Worm (Caenorhabditis elegans): ENCODE data around the gene K08H2.2.

K08H2.2 gene

ce11 chrX:13227778-13228177, 7.0 kb downstream of the K08H2.2 start:
- TF ChIP-seq F13C5.2 (tag; optimal IDR thresholded peaks at IDR 0.05) (no peak), tbx-11 (GFP tag; IDR thresholded peaks at IDR 0.05) (no peak), tbx-37 (GFP tag; conservative IDR thresholded peaks at IDR 0.05) (no peak), ama-1 (optimal IDR thresholded peaks at IDR 0.05) (no peak), ceh-13 (GFP tag; optimal IDR thresholded peaks at IDR 0.05) (no peak), tra-4 (tag; optimal IDR thresholded peaks at IDR 0.05) (no peak)

ce11 chrX:13226614-13227096, 8.1 kb downstream of the K08H2.2 start, which contains the start of gene skr-21:
TSS of gene skr-21 (minus strand) at chrX:13226664.
- no peak for TF ChIP-seq B0310.2 (tag; optimal IDR thresholded peaks at IDR 0.05)
- TF ChIP-seq hmbx-1 (tag; optimal IDR thresholded peaks at IDR 0.05) = no peak
- no peak for TF ChIP-seq ceh-13 (GFP tag; optimal IDR thresholded peaks at IDR 0.05)
- TF ChIP-seq ama-1 (optimal IDR thresholded peaks at IDR 0.05) = no peak
- TF ChIP-seq sea-1 (GFP tag; conservative IDR thresholded peaks at IDR 0.05) = 0 out of 2 replicates have a peak, but pooled peaks have one; percentile 27
- TF ChIP-seq tbx-11 (GFP tag; IDR thresholded peaks at IDR 0.05) = no peak
- no peak for TF ChIP-seq pes-1 (GFP tag; IDR thresholded peaks at IDR 0.05)
- no peak for TF ChIP-seq tra-4 (tag; optimal IDR thresholded peaks at IDR 0.05)
- TF ChIP-seq aly-1 (tag; optimal IDR thresholded peaks at IDR 0.05) = peak; percentile 28
- no peak for TF ChIP-seq flt-1 (GFP tag; IDR thresholded peaks at IDR 0.05)

- peak; percentile 5 for TF ChIP-seq ceh-36 (tag; optimal IDR thresholded peaks at IDR 0.05)
- TF ChIP-seq tbx-37 (GFP tag; conservative IDR thresholded peaks at IDR 0.05) = no peak
Measured at ce11 chrX:13225111-13225905, 9.5 kb downstream of the K08H2.2 start.

- TF ChIP-seq tbx-11 (GFP tag; IDR thresholded peaks at IDR 0.05) = no peak
- TF ChIP-seq scrt-1 (GFP tag; IDR thresholded peaks at IDR 0.05) = no peak
- TF ChIP-seq hmbx-1 (tag; optimal IDR thresholded peaks at IDR 0.05) = no peak
- no peak for TF ChIP-seq ets-7 (tag; optimal IDR thresholded peaks at IDR 0.05)
- no peak for TF ChIP-seq F13C5.2 (tag; optimal IDR thresholded peaks at IDR 0.05)
- no peak for TF ChIP-seq hmg-4 (GFP tag; optimal IDR thresholded peaks at IDR 0.05)
- TF ChIP-seq ama-1 (optimal IDR thresholded peaks at IDR 0.05) = no peak
- no peak for TF ChIP-seq flt-1 (GFP tag; IDR thresholded peaks at IDR 0.05)
- no peak for TF ChIP-seq hnd-1 (tag; optimal IDR thresholded peaks at IDR 0.05)
- no peak for TF ChIP-seq pes-1 (GFP tag; IDR thresholded peaks at IDR 0.05)
- no peak for TF ChIP-seq aly-1 (tag; optimal IDR thresholded peaks at IDR 0.05)
- TF ChIP-seq ceh-13 (GFP tag; optimal IDR thresholded peaks at IDR 0.05) = no peak
- no peak for TF ChIP-seq B0310.2 (tag; optimal IDR thresholded peaks at IDR 0.05)
- no peak for TF ChIP-seq sea-1 (GFP tag; conservative IDR thresholded peaks at IDR 0.05)
- TF ChIP-seq ceh-36 (tag; optimal IDR thresholded peaks at IDR 0.05) = no peak
- TF ChIP-seq tra-4 (tag; optimal IDR thresholded peaks at IDR 0.05) = no peak
- no peak for TF ChIP-seq tbx-37 (GFP tag; conservative IDR thresholded peaks at IDR 0.05)
Measured at ce11 chrX:13224608-13225007, 10.2 kb downstream of the K08H2.2 start, which contains the start of gene skr-19. TSS of gene skr-19 (minus strand) at chrX:13224708.

ce11 chrX:13223437-13223836, 11.3 kb downstream of the K08H2.2 start, which contains the start of gene skr-20:
TSS of gene skr-20 (minus strand) at chrX:13223537.
- TF ChIP-seq F13C5.2 (tag; optimal IDR thresholded peaks at IDR 0.05) = no peak
- TF ChIP-seq ceh-13 (GFP tag; optimal IDR thresholded peaks at IDR 0.05) = no peak
- no peak for TF ChIP-seq ama-1 (optimal IDR thresholded peaks at IDR 0.05)
- TF ChIP-seq tra-4 (tag; optimal IDR thresholded peaks at IDR 0.05) = no peak
- TF ChIP-seq hnd-1 (tag; optimal IDR thresholded peaks at IDR 0.05) = no peak
- no peak for TF ChIP-seq hmbx-1 (tag; optimal IDR thresholded peaks at IDR 0.05)
- TF ChIP-seq tbx-37 (GFP tag; conservative IDR thresholded peaks at IDR 0.05) = no peak
- no peak for TF ChIP-seq aly-1 (tag; optimal IDR thresholded peaks at IDR 0.05)
- no peak for TF ChIP-seq ceh-36 (tag; optimal IDR thresholded peaks at IDR 0.05)
- no peak for TF ChIP-seq sea-1 (GFP tag; conservative IDR thresholded peaks at IDR 0.05)
- no peak for TF ChIP-seq flt-1 (GFP tag; IDR thresholded peaks at IDR 0.05)
- no peak for TF ChIP-seq scrt-1 (GFP tag; IDR thresholded peaks at IDR 0.05)
- TF ChIP-seq ets-7 (tag; optimal IDR thresholded peaks at IDR 0.05) = no peak
- TF ChIP-seq pes-1 (GFP tag; IDR thresholded peaks at IDR 0.05) = no peak
- no peak for TF ChIP-seq tbx-11 (GFP tag; IDR thresholded peaks at IDR 0.05)
- TF ChIP-seq B0310.2 (tag; optimal IDR thresholded peaks at IDR 0.05) = no peak
- no peak for TF ChIP-seq hmg-4 (GFP tag; optimal IDR thresholded peaks at IDR 0.05)

- TF ChIP-seq hnd-1 (tag; optimal IDR thresholded peaks at IDR 0.05) = no peak
- TF ChIP-seq hmg-4 (GFP tag; optimal IDR thresholded peaks at IDR 0.05) = no peak
- no peak for TF ChIP-seq ceh-36 (tag; optimal IDR thresholded peaks at IDR 0.05)
- TF ChIP-seq hmbx-1 (tag; optimal IDR thresholded peaks at IDR 0.05) = no peak
- no peak for TF ChIP-seq pes-1 (GFP tag; IDR thresholded peaks at IDR 0.05)
- no peak for TF ChIP-seq aly-1 (tag; optimal IDR thresholded peaks at IDR 0.05)
- no peak for TF ChIP-seq ama-1 (optimal IDR thresholded peaks at IDR 0.05)
- no peak for TF ChIP-seq scrt-1 (GFP tag; IDR thresholded peaks at IDR 0.05)
Measured at ce11 chrX:13221357-13221756, 13.4 kb downstream of the K08H2.2 start, which contains the start of gene asp-4. TSS of gene asp-4 (minus strand) at chrX:13221462.

ce11 chrX:13220609-13221008, 14.2 kb downstream of the K08H2.2 start:
- TF ChIP-seq aly-1 (tag; optimal IDR thresholded peaks at IDR 0.05) (no peak), hmg-4 (GFP tag; optimal IDR thresholded peaks at IDR 0.05) (no peak), pes-1 (GFP tag; IDR thresholded peaks at IDR 0.05) (no peak), flt-1 (GFP tag; IDR thresholded peaks at IDR 0.05) (no peak), tbx-11 (GFP tag; IDR thresholded peaks at IDR 0.05) (no peak), B0310.2 (tag; optimal IDR thresholded peaks at IDR 0.05) (no peak), ets-7 (tag; optimal IDR thresholded peaks at IDR 0.05) (no peak), ceh-13 (GFP tag; optimal IDR thresholded peaks at IDR 0.05) (no peak), scrt-1 (GFP tag; IDR thresholded peaks at IDR 0.05) (no peak), hmbx-1 (tag; optimal IDR thresholded peaks at IDR 0.05) (no peak), tbx-37 (GFP tag; conservative IDR thresholded peaks at IDR 0.05) (no peak), sea-1 (GFP tag; conservative IDR thresholded peaks at IDR 0.05) (no peak), ceh-36 (tag; optimal IDR thresholded peaks at IDR 0.05) (no peak), F13C5.2 (tag; optimal IDR thresholded peaks at IDR 0.05) (no peak), ama-1 (optimal IDR thresholded peaks at IDR 0.05) (no peak), tra-4 (tag; optimal IDR thresholded peaks at IDR 0.05) (no peak), hnd-1 (tag; optimal IDR thresholded peaks at IDR 0.05) (no peak)
